Worm (Caenorhabditis elegans) whole organism, early embryonic: Measurements from ENCODE around the gene Y38H6C.23.

Source experiments
- B0310.2 ChIP-seq: sonication (generic microtip); optimal IDR thresholded peaks from 2 replicates; lab custom pipeline; 2016; ENCODE audit warnings: mild to moderate bottlenecking, missing genetic modification characterization, missing compliant biosample characterization
- F13C5.2 ChIP-seq: sonication (generic microtip); optimal IDR thresholded peaks from 2 replicates; lab custom pipeline; 2017; ENCODE audit warnings: mild to moderate bottlenecking, missing genetic modification characterization, inconsistent platforms, missing compliant biosample characterization
- aly-1 ChIP-seq: sonication (generic microtip); optimal IDR thresholded peaks from 2 replicates; lab custom pipeline; 2016; ENCODE audit warnings: missing genetic modification characterization, missing compliant biosample characterization
- ama-1 ChIP-seq: fragments of 150-350 bp; optimal IDR thresholded peaks from 2 replicates; lab custom pipeline; 2014
- ceh-13 ChIP-seq: fragments of 200-800 bp; sonication (Bioruptor generic); optimal IDR thresholded peaks from 2 replicates; lab custom pipeline; 2018; ENCODE audit warnings: mild to moderate bottlenecking, missing genetic modification characterization, missing compliant biosample characterization
- ceh-36 ChIP-seq: sonication (generic microtip); optimal IDR thresholded peaks from 2 replicates; lab custom pipeline; 2016; ENCODE audit warnings: missing genetic modification characterization, inconsistent platforms, missing compliant biosample characterization
- ets-7 ChIP-seq: sonication (generic microtip); optimal IDR thresholded peaks from 2 replicates; lab custom pipeline; 2016; ENCODE audit warnings: missing genotype, missing genetic modification characterization, missing compliant biosample characterization
- flt-1 ChIP-seq: fragments of 200-800 bp; sonication (Bioruptor generic); IDR thresholded peaks from 2 replicates; pipeline ENCODE4 v1.3.6; 2022; ENCODE audit warnings: missing genetic modification characterization, missing compliant biosample characterization
- hmbx-1 ChIP-seq: sonication (generic microtip); optimal IDR thresholded peaks from 2 replicates; lab custom pipeline; 2016; ENCODE audit warnings: mild to moderate bottlenecking, missing genetic modification characterization, missing compliant biosample characterization
- hmg-4 ChIP-seq: fragments of 200-800 bp; sonication (Bioruptor generic); optimal IDR thresholded peaks from 2 replicates; lab custom pipeline; 2018; ENCODE audit warnings: mild to moderate bottlenecking, missing genetic modification characterization, missing compliant biosample characterization
- hnd-1 ChIP-seq: sonication (generic microtip); optimal IDR thresholded peaks from 2 replicates; lab custom pipeline; 2016; ENCODE audit warnings: missing genetic modification characterization, missing compliant biosample characterization
- pes-1 ChIP-seq: fragments of 200-800 bp; sonication (Bioruptor generic); IDR thresholded peaks from 2 replicates; pipeline ENCODE4 v1.3.6; 2022; ENCODE audit warnings: missing genetic modification reagents, missing genetic modification characterization, missing compliant biosample characterization
- scrt-1 ChIP-seq: fragments of 200-800 bp; sonication (Bioruptor generic); IDR thresholded peaks from 2 replicates; pipeline ENCODE4 v1.3.6; 2022; ENCODE audit warnings: missing genetic modification characterization, missing compliant biosample characterization
- sea-1 ChIP-seq: fragments of 200-800 bp; sonication (Bioruptor generic); conservative IDR thresholded peaks from 2 replicates; pipeline ENCODE4 v1.3.6; 2022; ENCODE audit warnings: missing genetic modification characterization, missing compliant biosample characterization
- tbx-11 ChIP-seq: fragments of 200-800 bp; sonication (Bioruptor generic); IDR thresholded peaks from 2 replicates; pipeline ENCODE4 v1.3.6; 2022; ENCODE audit warnings: missing genetic modification characterization, missing compliant biosample characterization
- tbx-37 ChIP-seq: fragments of 200-800 bp; sonication (Bioruptor generic); conservative IDR thresholded peaks from 2 replicates; pipeline ENCODE4 v1.3.6; 2022; ENCODE audit warnings: missing genetic modification reagents, missing genetic modification characterization, missing compliant biosample characterization
- tra-4 ChIP-seq: sonication (generic microtip); optimal IDR thresholded peaks from 2 replicates; lab custom pipeline; 2017; ENCODE audit warnings: missing genetic modification characterization, missing compliant biosample characterization

Gene Y38H6C.23

ce11 chrV:20506542-20506941, 49.6 kb downstream of the Y38H6C.23 start:
- TF ChIP-seq ceh-13 (GFP tag; lab: Kevin White, UChicago): no peak
- TF ChIP-seq flt-1 (GFP tag; lab: Robert Waterston, UW): no peak
- TF ChIP-seq scrt-1 (GFP tag; lab: Robert Waterston, UW): no peak
- TF ChIP-seq pes-1 (GFP tag; lab: Robert Waterston, UW): no peak
- TF ChIP-seq hnd-1 (tag; lab: Kevin White, UChicago): no peak
- TF ChIP-seq ceh-36 (tag; lab: Kevin White, UChicago): no peak
- no peak for TF ChIP-seq tbx-37 (GFP tag; lab: Robert Waterston, UW)
- TF ChIP-seq hmg-4 (GFP tag; lab: Kevin White, UChicago): no peak
- no peak for TF ChIP-seq ama-1 (lab: Kevin White, UChicago)
- TF ChIP-seq sea-1 (GFP tag; lab: Robert Waterston, UW): no peak
- TF ChIP-seq F13C5.2 (tag; lab: Kevin White, UChicago): no peak
- no peak for TF ChIP-seq B0310.2 (tag; lab: Kevin White, UChicago)
- no peak for TF ChIP-seq tbx-11
- no peak for TF ChIP-seq hmbx-1 (tag; lab: Kevin White, UChicago)
- TF ChIP-seq tra-4 (tag; lab: Kevin White, UChicago): no peak
- no peak for TF ChIP-seq aly-1 (tag; lab: Kevin White, UChicago)
- TF ChIP-seq ets-7 (tag; lab: Kevin White, UChicago): no peak
